Fruit fly (Drosophila melanogaster) whole organism: Measurements from ENCODE around the gene CG34305.

Source experiments
- pan ChIP-seq: fragments of >200 bp; optimal IDR thresholded peaks from 2 replicates; lab custom pipeline; 2017
- usp ChIP-seq: fragments of >200 bp; optimal IDR thresholded peaks from 2 replicates; lab custom pipeline; 2017; ENCODE audit warnings: missing biosample characterization, missing genetic modification characterization, mixed read lengths

DNA sequence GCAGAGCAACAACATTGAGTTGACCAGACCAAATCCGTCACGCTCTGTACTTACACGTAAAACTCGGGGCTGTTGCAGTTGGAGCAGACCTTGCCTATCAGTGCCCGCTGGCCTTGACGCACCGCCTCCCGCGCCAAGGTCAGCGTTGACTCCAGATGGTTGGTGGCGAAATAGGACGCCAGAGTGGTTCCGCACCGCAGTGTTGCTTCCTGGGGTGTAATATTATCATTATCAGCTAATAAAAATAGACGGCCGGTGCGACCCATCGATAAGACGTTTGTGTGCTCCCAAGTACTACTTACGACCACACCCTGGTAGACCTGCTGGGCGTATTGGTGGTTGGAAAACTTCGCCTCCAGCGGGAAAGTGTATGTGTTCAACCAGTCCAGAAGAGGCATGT lies 14.5 kb downstream of the CG34305 start:
- TF ChIP-seq pan (lab: Kevin White, UChicago) (no peak), usp (GFP tag; lab: Kevin White, UChicago) (no peak)
